Worm (Caenorhabditis elegans): ENCODE results near the gene era-1.
A peak's percentile ranks its signal among the peaks of the same experiment; 100 is the strongest.

Gene era-1

ce11 chrV:6702692-6703091, at the start of gene era-1:
Gene era-1, plus strand, starts transcription at chrV:6703057.
- TF ChIP-seq Y48G9A.11 (GFP tag; IDR thresholded peaks at IDR 0.05) (0 out of 2 replicates have a peak, but pooled peaks have one; percentile 32), ZK337.2 (GFP tag; IDR thresholded peaks at IDR 0.05) (no peak)

DNA sequence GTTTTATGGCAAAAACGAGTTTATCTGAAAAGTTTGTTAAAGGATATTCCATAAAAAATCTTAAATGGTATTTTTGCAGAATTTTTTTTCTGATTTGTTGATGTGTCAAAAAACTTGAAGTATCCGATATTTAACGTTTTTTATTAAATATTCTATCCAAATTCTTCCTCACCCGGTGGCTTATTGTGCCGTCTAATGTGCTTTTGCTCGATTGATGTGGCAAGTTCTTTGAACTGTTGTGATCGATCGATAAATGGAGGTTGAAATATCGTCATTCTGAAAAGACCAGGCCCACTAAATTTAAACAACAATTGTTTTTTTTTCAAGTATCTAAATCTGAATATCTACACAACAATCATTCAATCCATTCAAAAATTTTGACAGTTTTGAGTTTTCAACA, 47.7 kb upstream of the era-1 start, which contains the start of gene syx-18:
Gene syx-18, minus strand, starts transcription at position 276 of the 400 bp plus-strand sequence.
- peak; percentile 17 for TF ChIP-seq mep-1 (tag; optimal IDR thresholded peaks at IDR 0.05)
- TF ChIP-seq dve-1 (tag; optimal IDR thresholded peaks at IDR 0.05; ENCODE audit: insufficient read depth) = peak; percentile 34
- TF ChIP-seq ctbp-1 (GFP tag; IDR thresholded peaks at IDR 0.05) = no peak
- TF ChIP-seq daf-16 (GFP tag; optimal IDR thresholded peaks at IDR 0.05) = no peak
- TF ChIP-seq daf-16 (tag; optimal IDR thresholded peaks at IDR 0.05) = peak; percentile 25
- no peak for TF ChIP-seq zip-2 (tag; optimal IDR thresholded peaks at IDR 0.05)
- TF ChIP-seq T26A8.4 (GFP tag; IDR thresholded peaks at IDR 0.05) = peak; percentile 40; the same call in 1 of the 2 replicates
- peak in 1 of 2 experiments; percentile 53 for TF ChIP-seq lsy-2 (tag; optimal IDR thresholded peaks at IDR 0.05)
- no peak for TF ChIP-seq dpl-1 (GFP tag; optimal IDR thresholded peaks at IDR 0.05)
- TF ChIP-seq Y75B8A.6 (GFP tag; IDR thresholded peaks at IDR 0.05) = peak; percentile 27; the same call in 1 of the 2 replicates
- TF ChIP-seq D1046.2 (GFP tag; IDR thresholded peaks at IDR 0.05) = no peak
- TF ChIP-seq lin-13 (GFP tag; optimal IDR thresholded peaks at IDR 0.05) = peak; percentile 8
- TF ChIP-seq duxl-1 (tag; optimal IDR thresholded peaks at IDR 0.05; ENCODE audit: poor library complexity) = peak; percentile 28
- peak; percentile 3 for TF ChIP-seq hlh-30 (tag; optimal IDR thresholded peaks at IDR 0.05; ENCODE audit: insufficient read depth)
- no peak for TF ChIP-seq hmg-1.1 (GFP tag; IDR thresholded peaks at IDR 0.05)
- 0 out of 2 replicates have a peak, but pooled peaks have one; percentile 4 for TF ChIP-seq dmd-9 (GFP tag; IDR thresholded peaks at IDR 0.05)

DNA sequence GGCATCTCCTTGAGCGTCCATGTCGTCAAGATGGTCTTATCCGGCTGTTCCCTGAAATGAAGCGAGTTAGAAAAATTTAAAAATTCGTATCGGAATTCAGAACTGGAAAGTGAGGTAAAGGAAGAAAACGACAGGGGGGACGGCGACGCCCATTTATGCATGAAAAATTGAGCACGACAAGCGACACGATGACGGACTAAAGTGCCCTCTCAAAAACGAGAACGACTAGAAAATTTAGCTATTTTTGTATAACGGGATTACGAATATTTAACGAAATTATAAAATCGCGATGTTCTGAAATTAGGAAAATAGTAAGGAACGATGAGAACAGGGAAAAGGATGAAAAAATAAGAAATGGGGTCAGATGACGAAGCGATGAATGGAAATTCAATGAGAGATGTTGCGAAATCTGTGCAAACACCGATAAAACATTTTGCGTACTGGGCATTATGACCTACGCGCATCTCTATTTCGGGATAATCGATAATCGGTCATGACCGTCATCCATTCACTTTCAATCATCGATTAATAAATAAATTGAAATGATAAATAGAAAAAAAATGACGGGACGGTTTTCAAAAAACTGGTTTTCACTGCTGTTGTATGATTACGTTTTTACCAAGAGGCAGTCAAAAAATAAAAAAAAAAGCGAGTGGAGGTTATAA, 46.3 kb upstream of the era-1 start, which contains the start of gene snb-1:
Gene snb-1, minus strand, starts transcription at position 51 of the 665 bp plus-strand sequence.
- TF ChIP-seq nhr-48 (tag; optimal IDR thresholded peaks at IDR 0.05) (peak; percentile 38), hlh-30 (tag; optimal IDR thresholded peaks at IDR 0.05; ENCODE audit: insufficient read depth) (peak; percentile 93), ceh-28 (tag; optimal IDR thresholded peaks at IDR 0.05) (peak; percentile 79), nhr-6 (tag; optimal IDR thresholded peaks at IDR 0.05) (peak; percentile 34), hmg-1.1 (GFP tag; IDR thresholded peaks at IDR 0.05) (peak; percentile 39), Y105C5A.15 (GFP tag; IDR thresholded peaks at IDR 0.05) (no peak), hif-1 (tag; optimal IDR thresholded peaks at IDR 0.05) (peak in 1 of 2 experiments; percentile 21), ceh-32 (tag; optimal IDR thresholded peaks at IDR 0.05; ENCODE audit: poor library complexity) (no peak), egl-27 (tag; optimal IDR thresholded peaks at IDR 0.05) (no peak), tra-1 (GFP tag; IDR thresholded peaks at IDR 0.05) (0 out of 2 replicates have a peak, but pooled peaks have one; percentile 4), dve-1 (tag; optimal IDR thresholded peaks at IDR 0.05; ENCODE audit: insufficient read depth) (peak; percentile 13), aha-1 (tag) (no peak), saeg-2 (GFP tag; IDR thresholded peaks at IDR 0.05) (no peak), R02D3.7 (tag; optimal IDR thresholded peaks at IDR 0.05) (no peak), nhr-28 (tag; optimal IDR thresholded peaks at IDR 0.05) (peak; percentile 70), snpc-1.2 (GFP tag; IDR thresholded peaks at IDR 0.05) (no peak), snpc-4 (tag; optimal IDR thresholded peaks at IDR 0.05) (no peak), rbr-2 (tag; optimal IDR thresholded peaks at IDR 0.05) (peak; percentile 26), daf-16 (GFP tag; optimal IDR thresholded peaks at IDR 0.05) (no peak), daf-16 (tag; optimal IDR thresholded peaks at IDR 0.05) (peak; percentile 44), nhr-11 (tag; optimal IDR thresholded peaks at IDR 0.05) (peak; percentile 22), nhr-111 (GFP tag; optimal IDR thresholded peaks at IDR 0.05) (no peak), lsy-2 (tag; optimal IDR thresholded peaks at IDR 0.05) (peak in 1 of 2 experiments; percentile 80), Y48G9A.11 (GFP tag; IDR thresholded peaks at IDR 0.05) (no peak), dpl-1 (GFP tag; optimal IDR thresholded peaks at IDR 0.05) (peak; percentile 43), D1046.2 (GFP tag; IDR thresholded peaks at IDR 0.05) (no peak), hlh-11 (tag; optimal IDR thresholded peaks at IDR 0.05) (peak; percentile 71), pha-4 (GFP tag; IDR thresholded peaks at IDR 0.05) (no peak), pha-4 (tag; optimal IDR thresholded peaks at IDR 0.05) (no peak), F44E2.7 (GFP tag; IDR thresholded peaks at IDR 0.05) (no peak), daf-12 (tag; optimal IDR thresholded peaks at IDR 0.05) (no peak), mxl-3 (GFP tag; optimal IDR thresholded peaks at IDR 0.05) (peak; percentile 24), nhr-237 (tag; optimal IDR thresholded peaks at IDR 0.05) (no peak), mep-1 (tag; optimal IDR thresholded peaks at IDR 0.05) (peak; percentile 69), F26F4.8 (GFP tag; conservative IDR thresholded peaks at IDR 0.05) (no peak), mdl-1 (tag; optimal IDR thresholded peaks at IDR 0.05) (peak in 1 of 2 experiments; percentile 34), lim-7 (GFP tag; IDR thresholded peaks at IDR 0.05) (no peak)
